Worm (Caenorhabditis elegans): ENCODE data around the gene clec-232.

DNA sequence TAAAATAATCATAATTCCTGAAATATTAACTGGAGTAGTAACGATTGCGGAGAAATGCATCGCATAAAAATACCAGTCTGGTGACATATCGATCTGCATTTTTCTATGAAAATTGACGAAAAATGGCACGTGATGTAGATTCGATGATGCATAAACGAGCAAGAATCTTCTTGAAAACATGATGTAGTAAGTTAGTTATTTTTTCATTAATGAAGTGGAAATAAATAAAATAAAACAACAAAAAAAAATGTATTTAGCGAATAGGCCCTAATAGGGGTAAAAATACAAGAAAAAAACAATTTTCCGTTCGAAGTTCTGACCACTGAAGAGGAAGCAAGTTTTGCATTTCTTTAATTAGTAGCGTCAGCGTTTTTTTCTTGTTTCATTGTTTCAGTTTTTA lies 10.8 kb upstream of the clec-232 start, which contains the start of gene sri-2:
- TF ChIP-seq tab-1 (GFP tag; IDR thresholded peaks at IDR 0.05): no peak
- no peak for TF ChIP-seq cog-1 (tag; optimal IDR thresholded peaks at IDR 0.05)
- TF ChIP-seq ztf-29 (GFP tag; IDR thresholded peaks at IDR 0.05): no peak
- TF ChIP-seq klf-2 (GFP tag; conservative IDR thresholded peaks at IDR 0.05): no peak
- no peak for TF ChIP-seq ztf-23 (GFP tag; IDR thresholded peaks at IDR 0.05)
- no peak for TF ChIP-seq T22C8.4 (GFP tag; IDR thresholded peaks at IDR 0.05)
